Fruit fly (Drosophila melanogaster): Measurements from ENCODE around the gene CG18249.

Gene CG18249

dm6 chr3R:8269740-8270139 lies 49.8 kb downstream of the CG18249 start, which contains the start of gene CG9630 (continued):
- TF ChIP-seq CG3847 (GFP tag; IDR thresholded peaks at IDR 0.05) (peak; percentile 88), CG30020 (tag; optimal IDR thresholded peaks at IDR 0.05) (no peak), CG14710 (tag; optimal IDR thresholded peaks at IDR 0.05) (peak; percentile 58), usp (GFP tag; optimal IDR thresholded peaks at IDR 0.05) (no peak), Ets97D (GFP tag; optimal IDR thresholded peaks at IDR 0.05) (peak; percentile 79), CG11696 (GFP tag; IDR thresholded peaks at IDR 0.05) (no peak), tna (GFP tag; IDR thresholded peaks at IDR 0.05; ENCODE audit: partially characterized antibody) (peak; percentile 31; the same call in 1 of the 2 replicates), unc-4 (GFP tag; IDR thresholded peaks at IDR 0.05; ENCODE audit: partially characterized antibody) (peak; percentile 70), Dp (GFP tag; optimal IDR thresholded peaks at IDR 0.05) (peak; percentile 100), CG13894 (tag; optimal IDR thresholded peaks at IDR 0.05) (no peak), CG6791 (GFP tag; IDR thresholded peaks at IDR 0.05; ENCODE audit: partially characterized antibody) (peak; percentile 68; the same call in 2 of the 3 replicates), CG11085 (GFP tag; IDR thresholded peaks at IDR 0.05) (no peak), sim (GFP tag; IDR thresholded peaks at IDR 0.05) (no peak), run (tag; optimal IDR thresholded peaks at IDR 0.05) (peak; percentile 86), CG1233 (GFP tag; optimal IDR thresholded peaks at IDR 0.05) (no peak), eyg (GFP tag; optimal IDR thresholded peaks at IDR 0.05) (no peak), gem (tag; optimal IDR thresholded peaks at IDR 0.05) (no peak), CG1792 (GFP tag; optimal IDR thresholded peaks at IDR 0.05) (no peak), Ada2b (GFP tag; IDR thresholded peaks at IDR 0.05) (no peak), CG17829 (tag; optimal IDR thresholded peaks at IDR 0.05) (peak; percentile 48), lab (GFP tag; optimal IDR thresholded peaks at IDR 0.05) (no peak), Nf-YB (GFP tag; optimal IDR thresholded peaks at IDR 0.05) (no peak), CG9215 (GFP tag; IDR thresholded peaks at IDR 0.05) (peak; percentile 100), ERR (GFP tag; optimal IDR thresholded peaks at IDR 0.05) (no peak), CG12219 (GFP tag; optimal IDR thresholded peaks at IDR 0.05) (no peak), sr (GFP tag; IDR thresholded peaks at IDR 0.05) (no peak), CG9609 (GFP tag; optimal IDR thresholded peaks at IDR 0.05) (no peak), CG5953 (GFP tag; IDR thresholded peaks at IDR 0.05) (no peak), phol (tag; optimal IDR thresholded peaks at IDR 0.05) (peak; percentile 66), Elba2 (GFP tag; optimal IDR thresholded peaks at IDR 0.05) (peak; percentile 79), gfzf (GFP tag; optimal IDR thresholded peaks at IDR 0.05) (peak; percentile 69), otp (GFP tag; IDR thresholded peaks at IDR 0.05) (no peak), Nf-YC (tag; optimal IDR thresholded peaks at IDR 0.05) (no peak), CG7745 (tag; optimal IDR thresholded peaks at IDR 0.05) (no peak), CG5245 (GFP tag; optimal IDR thresholded peaks at IDR 0.05) (no peak), Lhr (GFP tag; optimal IDR thresholded peaks at IDR 0.05) (peak; percentile 42), zf30C (GFP tag; optimal IDR thresholded peaks at IDR 0.05) (no peak), Opbp (GFP tag; IDR thresholded peaks at IDR 0.05; ENCODE audit: partially characterized antibody) (peak; percentile 74), NfI (GFP tag; optimal IDR thresholded peaks at IDR 0.05) (no peak), bbx (GFP tag; IDR thresholded peaks at IDR 0.05; ENCODE audit: partially characterized antibody) (peak; percentile 74), amos (GFP tag; IDR thresholded peaks at IDR 0.05; ENCODE audit: partially characterized antibody) (peak; percentile 69), Tbp (GFP tag; optimal IDR thresholded peaks at IDR 0.05) (no peak), Dll (GFP tag; IDR thresholded peaks at IDR 0.05; ENCODE audit: partially characterized antibody) (peak; percentile 70), CG6689 (GFP tag; IDR thresholded peaks at IDR 0.05) (no peak), CG1529 (GFP tag; optimal IDR thresholded peaks at IDR 0.05) (no peak), gro (GFP tag; optimal IDR thresholded peaks at IDR 0.05) (no peak), CG12391 (tag; optimal IDR thresholded peaks at IDR 0.05) (no peak), nau (GFP tag; optimal IDR thresholded peaks at IDR 0.05) (no peak), sna (GFP tag; IDR thresholded peaks at IDR 0.05; ENCODE audit: partially characterized antibody) (peak; percentile 71; the same call in 1 of the 2 replicates), CG11504 (tag; optimal IDR thresholded peaks at IDR 0.05) (no peak)
